Worm (Caenorhabditis elegans) whole organism, mixed stage, embryonic: ENCODE measurements around the gene W09H1.4.

Source experiments
- M03D4.4 ChIP-seq: sonication (generic microtip); optimal IDR thresholded peaks from 2 replicates; lab custom pipeline; 2017; ENCODE audit warnings: mild to moderate bottlenecking, missing genetic modification characterization, missing compliant biosample characterization
- bed-3 ChIP-seq: fragments of 200-800 bp; sonication (Bioruptor generic); optimal IDR thresholded peaks from 3 replicates; lab custom pipeline; 2018; ENCODE audit warnings: mild to moderate bottlenecking, missing genetic modification characterization, moderate library complexity, missing compliant biosample characterization
- blmp-1 ChIP-seq: fragments of 150-350 bp; optimal IDR thresholded peaks from 2 replicates; lab custom pipeline; 2014; ENCODE audit warnings: missing biosample characterization, missing genetic modification characterization
- ceh-43 ChIP-seq: fragments of 200-800 bp; sonication (Bioruptor generic); optimal IDR thresholded peaks from 2 replicates; lab custom pipeline; 2018; ENCODE audit warnings: mild to moderate bottlenecking, missing genetic modification characterization, moderate library complexity, missing compliant biosample characterization
- ceh-83 ChIP-seq: fragments of 200-800 bp; sonication (Bioruptor generic); optimal IDR thresholded peaks from 2 replicates; lab custom pipeline; 2018; ENCODE audit warnings: mild to moderate bottlenecking, missing genetic modification characterization, missing compliant biosample characterization
- ces-1 ChIP-seq: fragments of 150-350 bp; optimal IDR thresholded peaks from 2 replicates; lab custom pipeline; 2014; ENCODE audit warnings: missing biosample characterization, missing genetic modification reagents, missing genetic modification characterization
- cnd-1 ChIP-seq: fragments of 200-800 bp; sonication (Bioruptor generic); optimal IDR thresholded peaks from 2 replicates; lab custom pipeline; 2018; ENCODE audit warnings: mild to moderate bottlenecking, missing genetic modification characterization, missing compliant biosample characterization
- drap-1 ChIP-seq: fragments of 200-800 bp; sonication (Bioruptor generic); optimal IDR thresholded peaks from 3 replicates; lab custom pipeline; 2018; ENCODE audit warnings: mild to moderate bottlenecking, missing genetic modification characterization, missing compliant biosample characterization
- elt-1 ChIP-seq: sonication (generic microtip); optimal IDR thresholded peaks from 2 replicates; lab custom pipeline; 2017; ENCODE audit warnings: missing genetic modification characterization, mild to moderate bottlenecking, missing compliant biosample characterization, antibody characterized with exemption, moderate library complexity, borderline replicate concordance; ENCODE audit not compliant: insufficient read depth
- ham-2 ChIP-seq: fragments of 200-800 bp; sonication (Bioruptor generic); optimal IDR thresholded peaks from 2 replicates; lab custom pipeline; 2018; ENCODE audit warnings: mild to moderate bottlenecking, missing genetic modification characterization, missing compliant biosample characterization
- hlh-1 ChIP-seq: fragments of 150-350 bp; optimal IDR thresholded peaks from 2 replicates; lab custom pipeline; 2014; ENCODE audit warnings: missing biosample characterization, missing genetic modification reagents, missing genetic modification characterization
- lin-13 ChIP-seq: fragments of 150-350 bp; optimal IDR thresholded peaks from 2 replicates; lab custom pipeline; 2014; ENCODE audit warnings: missing biosample characterization, missing genetic modification characterization
- lsy-2 ChIP-seq: fragments of 150-350 bp; optimal IDR thresholded peaks from 2 replicates; lab custom pipeline; 2014; ENCODE audit warnings: missing biosample characterization, missing genetic modification characterization
- mab-5 ChIP-seq: fragments of 150-350 bp; optimal IDR thresholded peaks from 2 replicates; lab custom pipeline; 2014; ENCODE audit warnings: missing biosample characterization, missing genetic modification characterization
- mls-2 ChIP-seq: sonication (generic microtip); optimal IDR thresholded peaks from 2 replicates; lab custom pipeline; 2016; ENCODE audit warnings: mild to moderate bottlenecking, missing genetic modification characterization, moderate library complexity, missing compliant biosample characterization
- nhr-12 ChIP-seq: fragments of 150-350 bp; optimal IDR thresholded peaks from 2 replicates; lab custom pipeline; 2014; ENCODE audit warnings: missing biosample characterization, missing genetic modification characterization
- nhr-76 ChIP-seq: sonication (generic microtip); optimal IDR thresholded peaks from 2 replicates; lab custom pipeline; 2017; ENCODE audit warnings: missing biosample characterization, missing genetic modification characterization
- pha-4 ChIP-seq: fragments of 150-350 bp; optimal IDR thresholded peaks from 2 replicates; lab custom pipeline; 2018; ENCODE audit warnings: missing biosample characterization, missing genetic modification reagents, missing genetic modification characterization
- sem-2 ChIP-seq: fragments of 200-800 bp; sonication (Bioruptor generic); optimal IDR thresholded peaks from 2 replicates; lab custom pipeline; 2018; ENCODE audit warnings: mild to moderate bottlenecking, missing genetic modification characterization, missing compliant biosample characterization
- snpc-4 ChIP-seq: fragments of 150-350 bp; optimal IDR thresholded peaks from 2 replicates; lab custom pipeline; 2014; ENCODE audit warnings: missing biosample characterization, missing genetic modification characterization
- sptf-1 ChIP-seq: sonication (generic microtip); optimal IDR thresholded peaks from 2 replicates; lab custom pipeline; 2017; ENCODE audit warnings: mild to moderate bottlenecking, missing genetic modification characterization, moderate library complexity, missing compliant biosample characterization
- tbx-8 ChIP-seq: fragments of 200-800 bp; sonication (Bioruptor generic); optimal IDR thresholded peaks from 2 replicates; lab custom pipeline; 2018; ENCODE audit warnings: mild to moderate bottlenecking, missing genetic modification characterization, moderate library complexity, missing compliant biosample characterization
- unc-120 ChIP-seq: sonication (generic microtip); optimal IDR thresholded peaks from 2 replicates; lab custom pipeline; 2017; ENCODE audit warnings: missing genetic modification characterization, missing compliant biosample characterization; ENCODE audit not compliant: poor library complexity, severe bottlenecking
- unc-39 ChIP-seq: fragments of 150-350 bp; optimal IDR thresholded peaks from 2 replicates; lab custom pipeline; 2014; ENCODE audit warnings: missing biosample characterization, missing genetic modification characterization
- unc-62 ChIP-seq: fragments of 150-350 bp; optimal IDR thresholded peaks from 2 replicates; lab custom pipeline; 2014; ENCODE audit warnings: missing biosample characterization, missing genetic modification reagents, missing genetic modification characterization
- zip-8 ChIP-seq: fragments of 150-350 bp; optimal IDR thresholded peaks from 2 replicates; lab custom pipeline; 2014; ENCODE audit warnings: missing biosample characterization, missing genetic modification characterization

The W09H1.4 gene

ce11 chrII:13219373-13219772, 36.0 kb downstream of the W09H1.4 start:
- no peak for TF ChIP-seq mls-2 (tag; lab: Kevin White, UChicago)
- TF ChIP-seq unc-39 = no peak
- no peak for TF ChIP-seq sptf-1 (tag; lab: Kevin White, UChicago)
- TF ChIP-seq lin-13 (tag; lab: Kevin White, UChicago) = no peak
- TF ChIP-seq zip-8 = no peak
- no peak for TF ChIP-seq elt-1
- TF ChIP-seq ceh-43 (GFP tag; lab: Kevin White, UChicago) = no peak
- no peak for TF ChIP-seq nhr-76 (tag; lab: Kevin White, UChicago)
- no peak for TF ChIP-seq M03D4.4 (tag; lab: Kevin White, UChicago)
- no peak for TF ChIP-seq nhr-12 (tag; lab: Kevin White, UChicago)
- no peak for TF ChIP-seq tbx-8 (GFP tag; lab: Kevin White, UChicago)
- no peak for TF ChIP-seq hlh-1
- TF ChIP-seq, all 35 proteins: peak for 0

DNA sequence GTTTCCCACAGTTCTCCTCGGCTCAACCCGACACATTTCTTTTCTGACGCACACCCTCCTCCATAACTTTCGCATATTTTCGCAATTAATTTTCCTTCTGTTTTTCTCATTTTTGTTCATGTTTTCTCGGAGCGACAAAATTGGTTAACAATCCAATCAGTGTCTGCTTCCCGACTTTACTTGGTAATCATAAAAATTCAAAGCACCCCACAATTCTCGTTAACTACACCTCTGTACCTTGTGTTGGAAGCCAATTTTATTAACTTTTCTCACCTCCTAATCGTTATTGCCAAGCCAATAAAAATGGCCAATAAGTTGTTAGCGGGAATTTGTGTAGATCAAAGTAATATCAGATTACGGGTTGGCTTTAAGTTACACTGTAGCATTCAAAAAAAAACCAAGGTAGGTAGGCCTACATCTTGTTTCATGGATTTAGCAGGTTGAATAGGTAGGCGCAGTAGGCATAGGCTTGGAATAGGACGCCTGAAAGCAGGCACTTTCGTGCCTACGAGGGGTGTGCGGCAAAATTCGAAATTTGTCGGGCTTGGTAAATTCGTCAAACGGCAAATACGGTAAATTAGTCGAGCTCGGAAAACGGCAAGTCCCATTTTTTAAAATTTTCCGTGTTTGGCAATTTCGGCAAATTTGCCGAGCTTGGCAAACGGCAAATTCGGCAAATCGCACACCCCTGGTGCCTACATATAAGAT, 47.3 kb downstream of the W09H1.4 start:
- TF ChIP-seq cnd-1 (tag; lab: Kevin White, UChicago) (no peak), ceh-83 (GFP tag; lab: Kevin White, UChicago) (no peak), ces-1 (GFP tag; lab: Kevin White, UChicago) (no peak), pha-4 (tag; lab: Kevin White, UChicago) (no peak), sem-2 (GFP tag; lab: Kevin White, UChicago) (no peak), mab-5 (tag; lab: Kevin White, UChicago) (no peak), blmp-1 (tag; lab: Kevin White, UChicago) (no peak), lsy-2 (tag; lab: Kevin White, UChicago) (no peak), zip-8 (no peak), unc-120 (tag; lab: Kevin White, UChicago) (no peak), unc-62 (GFP tag; lab: Kevin White, UChicago) (no peak)

ce11 chrII:13233712-13234111, 50.4 kb downstream of the W09H1.4 start:
- no peak for TF ChIP-seq mab-5 (tag; lab: Kevin White, UChicago)
- TF ChIP-seq hlh-1 = no peak
- no peak for TF ChIP-seq ceh-43 (GFP tag; lab: Kevin White, UChicago)
- no peak for TF ChIP-seq tbx-8 (GFP tag; lab: Kevin White, UChicago)
- TF ChIP-seq drap-1 (GFP tag; lab: Kevin White, UChicago) = no peak
- TF ChIP-seq ham-2 (GFP tag; lab: Kevin White, UChicago) = no peak
- TF ChIP-seq snpc-4 (tag; lab: Kevin White, UChicago) = no peak
- TF ChIP-seq, all 35 proteins: peak for 0

- TF ChIP-seq unc-120 (tag; lab: Kevin White, UChicago) (no peak), unc-39 (no peak), pha-4 (tag; lab: Kevin White, UChicago) (no peak), lsy-2 (tag; lab: Kevin White, UChicago) (no peak), bed-3 (GFP tag; lab: Kevin White, UChicago) (no peak), cnd-1 (tag; lab: Kevin White, UChicago) (no peak), elt-1 (no peak), ces-1 (GFP tag; lab: Kevin White, UChicago) (no peak)
- TF ChIP-seq, all 35 proteins: peak for 0
Observed at ce11 chrII:13235289-13235688, 52.0 kb downstream of the W09H1.4 start, which contains the start of gene flp-16. Gene flp-16, plus strand, starts transcription at chrII:13235306.
